Fruit fly (Drosophila melanogaster): ENCODE measurements around the gene CG7857.

CG7857 gene

DNA sequence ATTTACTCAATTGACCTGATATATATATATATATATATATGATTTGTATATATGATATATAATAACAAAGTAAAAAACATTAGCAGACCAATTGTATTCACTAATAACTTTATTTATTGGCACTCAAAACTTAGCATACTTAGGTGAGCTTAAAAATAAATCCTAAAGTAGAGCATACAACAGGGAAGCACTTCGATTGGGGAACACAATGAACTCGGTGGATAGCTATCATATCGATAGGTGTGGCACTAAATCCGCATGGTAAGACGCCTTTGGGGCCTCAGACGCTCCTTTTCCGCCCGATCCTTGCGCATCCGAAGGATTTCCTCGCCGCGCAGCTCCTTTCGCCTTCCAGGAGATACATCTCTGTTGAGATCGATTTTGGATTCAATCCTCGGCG is 11.7 kb upstream of the CG7857 start:
- TF ChIP-seq sv (GFP tag; optimal IDR thresholded peaks at IDR 0.05) = no peak
- no peak for TF ChIP-seq lola (GFP tag; optimal IDR thresholded peaks at IDR 0.05)
- no peak for TF ChIP-seq br (GFP tag; optimal IDR thresholded peaks at IDR 0.05)
- no peak for TF ChIP-seq foxo (GFP tag; optimal IDR thresholded peaks at IDR 0.05)
- TF ChIP-seq dsf (GFP tag; optimal IDR thresholded peaks at IDR 0.05; ENCODE audit: borderline replicate concordance) = no peak
- peak; percentile 75 for TF ChIP-seq Myc (optimal IDR thresholded peaks at IDR 0.05)
- TF ChIP-seq N (GFP tag; optimal IDR thresholded peaks at IDR 0.05) = peak; percentile 88
- no peak for TF ChIP-seq rgr (GFP tag; optimal IDR thresholded peaks at IDR 0.05)
- TF ChIP-seq Vsx2 (GFP tag; optimal IDR thresholded peaks at IDR 0.05; ENCODE audit: partially characterized antibody) = no peak
- TF ChIP-seq h (GFP tag; optimal IDR thresholded peaks at IDR 0.05) = no peak

DNA sequence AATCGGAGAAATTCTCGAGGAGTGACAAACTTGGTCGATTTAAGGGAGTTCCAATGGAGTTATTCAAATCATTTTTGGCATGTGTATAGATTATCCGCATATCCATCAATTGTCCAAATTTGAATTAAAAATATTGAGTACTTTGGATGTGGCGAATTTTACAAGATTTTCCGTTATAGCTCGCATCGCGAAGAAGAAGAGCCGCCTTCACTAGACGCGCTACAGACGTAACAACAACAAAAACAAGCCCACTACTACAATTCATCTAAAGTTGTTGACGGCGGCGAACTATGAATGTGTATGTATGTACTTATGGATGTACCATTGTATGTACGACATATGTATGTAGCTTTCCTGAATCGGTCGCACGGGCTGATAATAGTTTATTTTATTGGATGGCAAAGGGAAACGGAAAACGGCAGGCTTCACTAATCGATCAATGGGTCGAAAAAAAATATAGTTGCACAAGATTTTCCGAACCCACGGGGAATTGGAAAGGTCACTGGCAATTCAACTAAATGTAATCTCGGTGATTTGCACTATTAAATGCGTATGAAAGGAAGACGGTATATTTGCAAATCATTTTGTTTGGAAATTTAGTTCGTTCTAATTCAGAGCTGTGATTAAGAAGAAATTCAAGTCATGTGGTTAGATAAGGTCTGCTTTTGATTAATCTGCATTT is 10.3 kb upstream of the CG7857 start:
- TF ChIP-seq HLH106 (tag; optimal IDR thresholded peaks at IDR 0.05) (no peak), N (GFP tag; optimal IDR thresholded peaks at IDR 0.05) (no peak), Abd-B (GFP tag; optimal IDR thresholded peaks at IDR 0.05) (no peak), Myc (optimal IDR thresholded peaks at IDR 0.05) (no peak), Mio (GFP tag; optimal IDR thresholded peaks at IDR 0.05) (no peak), Hr83 (GFP tag; optimal IDR thresholded peaks at IDR 0.05; ENCODE audit: poor library complexity, severe bottlenecking) (no peak), tai (GFP tag; optimal IDR thresholded peaks at IDR 0.05) (no peak), foxo (GFP tag; optimal IDR thresholded peaks at IDR 0.05) (no peak), brk (GFP tag; optimal IDR thresholded peaks at IDR 0.05) (no peak), psq (GFP tag; optimal IDR thresholded peaks at IDR 0.05) (no peak), GATAd (GFP tag; optimal IDR thresholded peaks at IDR 0.05) (no peak), jim (GFP tag; optimal IDR thresholded peaks at IDR 0.05) (no peak), Hr78 (GFP tag; optimal IDR thresholded peaks at IDR 0.05) (no peak), dsf (GFP tag; optimal IDR thresholded peaks at IDR 0.05; ENCODE audit: borderline replicate concordance) (no peak), Dif (GFP tag; optimal IDR thresholded peaks at IDR 0.05; ENCODE audit: partially characterized antibody) (no peak)

DNA sequence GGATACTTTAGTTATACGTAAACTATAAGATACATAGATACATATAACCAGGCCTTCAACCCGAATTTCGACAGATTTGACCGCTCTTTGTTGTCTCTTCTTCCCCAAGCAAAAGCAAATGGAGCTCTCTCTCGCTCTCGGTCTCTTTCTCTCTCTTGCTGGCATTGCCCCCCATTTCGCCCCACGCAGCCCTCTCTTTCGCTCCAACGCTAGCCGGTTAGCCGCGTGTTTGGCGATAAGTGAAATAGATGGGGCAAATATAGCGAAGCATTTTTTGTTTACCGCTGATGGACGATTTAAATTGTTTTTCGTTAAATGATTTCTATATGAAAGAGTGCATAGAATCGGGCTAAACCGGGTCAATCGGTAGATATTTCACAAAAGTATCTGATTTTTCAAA is 9.7 kb upstream of the CG7857 start:
- TF ChIP-seq sage (GFP tag; optimal IDR thresholded peaks at IDR 0.05) (peak; percentile 31), CrebA (GFP tag; optimal IDR thresholded peaks at IDR 0.05; ENCODE audit: borderline replicate concordance) (no peak), Hr83 (GFP tag; optimal IDR thresholded peaks at IDR 0.05; ENCODE audit: poor library complexity, severe bottlenecking) (peak; percentile 69), brk (GFP tag; optimal IDR thresholded peaks at IDR 0.05) (no peak), lola (GFP tag; optimal IDR thresholded peaks at IDR 0.05) (no peak), Hnf4 (GFP tag; optimal IDR thresholded peaks at IDR 0.05) (no peak), sv (GFP tag; optimal IDR thresholded peaks at IDR 0.05) (no peak), N (GFP tag; optimal IDR thresholded peaks at IDR 0.05) (no peak), OdsH (GFP tag; optimal IDR thresholded peaks at IDR 0.05) (no peak), rgr (GFP tag; optimal IDR thresholded peaks at IDR 0.05) (no peak), Dfd (GFP tag; optimal IDR thresholded peaks at IDR 0.05) (no peak), Dif (GFP tag; optimal IDR thresholded peaks at IDR 0.05; ENCODE audit: partially characterized antibody) (peak; percentile 98), h (GFP tag; optimal IDR thresholded peaks at IDR 0.05) (peak; percentile 37), Jra (GFP tag; optimal IDR thresholded peaks at IDR 0.05) (no peak), Hr78 (GFP tag; optimal IDR thresholded peaks at IDR 0.05) (no peak), jim (GFP tag; optimal IDR thresholded peaks at IDR 0.05) (no peak), tai (GFP tag; optimal IDR thresholded peaks at IDR 0.05) (no peak), foxo (GFP tag; optimal IDR thresholded peaks at IDR 0.05) (no peak), Myc (optimal IDR thresholded peaks at IDR 0.05) (no peak), Mio (GFP tag; optimal IDR thresholded peaks at IDR 0.05) (no peak), CG32264 (GFP tag; optimal IDR thresholded peaks at IDR 0.05) (peak; percentile 13), br (GFP tag; optimal IDR thresholded peaks at IDR 0.05) (peak; percentile 7), psq (GFP tag; optimal IDR thresholded peaks at IDR 0.05) (peak; percentile 23), ey (GFP tag; optimal IDR thresholded peaks at IDR 0.05) (no peak), pan (optimal IDR thresholded peaks at IDR 0.05) (no peak), dsf (GFP tag; optimal IDR thresholded peaks at IDR 0.05; ENCODE audit: borderline replicate concordance) (no peak), usp (GFP tag; optimal IDR thresholded peaks at IDR 0.05) (no peak), dmrt93B (GFP tag; optimal IDR thresholded peaks at IDR 0.05) (no peak), Abd-B (GFP tag; optimal IDR thresholded peaks at IDR 0.05) (no peak), dl (GFP tag; optimal IDR thresholded peaks at IDR 0.05; ENCODE audit: insufficient read depth in 1 of 2, partially characterized antibody in 2 of 2) (peak; percentile 95 to 97), CG9705 (GFP tag; optimal IDR thresholded peaks at IDR 0.05) (no peak), GATAd (GFP tag; optimal IDR thresholded peaks at IDR 0.05) (no peak), HLH106 (tag; optimal IDR thresholded peaks at IDR 0.05) (no peak), fru (GFP tag; optimal IDR thresholded peaks at IDR 0.05) (no peak), Rel (GFP tag; optimal IDR thresholded peaks at IDR 0.05) (no peak), Rel (tag; optimal IDR thresholded peaks at IDR 0.05) (peak; percentile 33), woc (GFP tag; optimal IDR thresholded peaks at IDR 0.05) (no peak), Vsx2 (GFP tag; optimal IDR thresholded peaks at IDR 0.05; ENCODE audit: partially characterized antibody) (no peak), Sp1 (GFP tag; optimal IDR thresholded peaks at IDR 0.05) (peak; percentile 28)

All from whole organism, wandering third instar larva.